ENCODE assay signal across 1 fruit fly cellular context in genomic region chr3L:9838534-9838933, dm6.
TF ChIP-seq lines count a peak whose summit lies in the region.

Cdk8 (minus strand) TSS chr3L:9838670.

TF ChIP-seq in whole organism, embryonic, 481 proteins besides CTCF, POLR2A, EP300 and RAD21 (continued from another document and continues in another):
- peak; percentile 84 for TF ChIP-seq sens (GFP tag; lab: Kevin White, UChicago)
- no peak for TF ChIP-seq slp2 (GFP tag; optimal IDR thresholded peaks at IDR 0.05; lab: Kevin White, UChicago)
- TF ChIP-seq Awh (GFP tag; IDR thresholded peaks at IDR 0.05; lab: Robert Waterston, UW): no peak
- TF ChIP-seq Hmr (GFP tag; optimal IDR thresholded peaks at IDR 0.05; lab: Kevin White, UChicago): no peak
- TF ChIP-seq oc (tag; optimal IDR thresholded peaks at IDR 0.05; lab: Kevin White, UChicago): no peak
- peak; percentile 42 for TF ChIP-seq kni (GFP tag; optimal IDR thresholded peaks at IDR 0.05; lab: Kevin White, UChicago)
- no peak for TF ChIP-seq sqz (GFP tag; optimal IDR thresholded peaks at IDR 0.05; lab: Kevin White, UChicago)
- TF ChIP-seq dati (GFP tag; IDR thresholded peaks at IDR 0.05; lab: Robert Waterston, UW): no peak
- no peak for TF ChIP-seq CG7745 (tag; optimal IDR thresholded peaks at IDR 0.05; lab: Kevin White, UChicago)
- TF ChIP-seq Doc3 (GFP tag; IDR thresholded peaks at IDR 0.05; lab: Robert Waterston, UW; ENCODE audit: partially characterized antibody): no peak
- TF ChIP-seq CG17359 (tag; optimal IDR thresholded peaks at IDR 0.05; lab: Kevin White, UChicago): no peak
- TF ChIP-seq CG6683 (GFP tag; optimal IDR thresholded peaks at IDR 0.05; lab: Kevin White, UChicago): no peak
- TF ChIP-seq CG6854 (GFP tag; optimal IDR thresholded peaks at IDR 0.05; lab: Kevin White, UChicago): no peak
- no peak for TF ChIP-seq Lpt (GFP tag; optimal IDR thresholded peaks at IDR 0.05; lab: Kevin White, UChicago)
- TF ChIP-seq CG16813 (GFP tag; IDR thresholded peaks at IDR 0.05; lab: Robert Waterston, UW; ENCODE audit: partially characterized antibody): no peak
- no peak for TF ChIP-seq luna (GFP tag; optimal IDR thresholded peaks at IDR 0.05; lab: Kevin White, UChicago)
- TF ChIP-seq run (tag; optimal IDR thresholded peaks at IDR 0.05; lab: Kevin White, UChicago): no peak
- TF ChIP-seq wek (GFP tag; optimal IDR thresholded peaks at IDR 0.05; lab: Kevin White, UChicago): no peak
- TF ChIP-seq chn (GFP tag; optimal IDR thresholded peaks at IDR 0.05; lab: Kevin White, UChicago): peak; percentile 9
- no peak for TF ChIP-seq crc (GFP tag; optimal IDR thresholded peaks at IDR 0.05; lab: Kevin White, UChicago)
- no peak for TF ChIP-seq salm (tag; optimal IDR thresholded peaks at IDR 0.05; lab: Kevin White, UChicago)
- TF ChIP-seq org-1 (GFP tag; optimal IDR thresholded peaks at IDR 0.05; lab: Kevin White, UChicago): no peak
- no peak for TF ChIP-seq Hey (tag; optimal IDR thresholded peaks at IDR 0.05; lab: Kevin White, UChicago)
- TF ChIP-seq mam (GFP tag; optimal IDR thresholded peaks at IDR 0.05; lab: Kevin White, UChicago): peak; percentile 31
- no peak for TF ChIP-seq CG11723 (GFP tag; optimal IDR thresholded peaks at IDR 0.05; lab: Kevin White, UChicago)
- no peak for TF ChIP-seq dm (GFP tag; optimal IDR thresholded peaks at IDR 0.05; lab: Kevin White, UChicago)
- TF ChIP-seq bbx (GFP tag; IDR thresholded peaks at IDR 0.05; lab: Robert Waterston, UW; ENCODE audit: partially characterized antibody): no peak
- TF ChIP-seq Xbp1 (GFP tag; optimal IDR thresholded peaks at IDR 0.05; lab: Kevin White, UChicago): peak; percentile 41
- no peak for TF ChIP-seq dmrt11E (tag; optimal IDR thresholded peaks at IDR 0.05; lab: Kevin White, UChicago)
- no peak for TF ChIP-seq BtbVII (GFP tag; optimal IDR thresholded peaks at IDR 0.05; lab: Kevin White, UChicago)
- TF ChIP-seq trem (tag; optimal IDR thresholded peaks at IDR 0.05; lab: Kevin White, UChicago): peak; percentile 13
- TF ChIP-seq bsh (GFP tag; optimal IDR thresholded peaks at IDR 0.05; lab: Kevin White, UChicago): peak in 1 of 2 experiments; percentile 47
- no peak for TF ChIP-seq CG3407 (GFP tag; optimal IDR thresholded peaks at IDR 0.05; lab: Kevin White, UChicago)
- no peak for TF ChIP-seq chinmo (GFP tag; IDR thresholded peaks at IDR 0.05; lab: Robert Waterston, UW; ENCODE audit: partially characterized antibody)
- no peak for TF ChIP-seq esg (GFP tag; conservative IDR thresholded peaks at IDR 0.05; lab: Robert Waterston, UW)
- no peak for TF ChIP-seq Meics (GFP tag; optimal IDR thresholded peaks at IDR 0.05; lab: Kevin White, UChicago)
- no peak for TF ChIP-seq klu (GFP tag; IDR thresholded peaks at IDR 0.05; lab: Robert Waterston, UW)
- no peak for TF ChIP-seq CG4328 (GFP tag; optimal IDR thresholded peaks at IDR 0.05; lab: Kevin White, UChicago)
- TF ChIP-seq unpg (GFP tag; optimal IDR thresholded peaks at IDR 0.05; lab: Kevin White, UChicago): peak; percentile 38
- peak; percentile 18; the same call in 1 of the 2 replicates for TF ChIP-seq Ada2b (GFP tag; IDR thresholded peaks at IDR 0.05; lab: Robert Waterston, UW)
- TF ChIP-seq psq (GFP tag; optimal IDR thresholded peaks at IDR 0.05; lab: Kevin White, UChicago): no peak
- TF ChIP-seq CHES-1-like (GFP tag; optimal IDR thresholded peaks at IDR 0.05; lab: Kevin White, UChicago): peak; percentile 49
- TF ChIP-seq CG1024 (GFP tag; IDR thresholded peaks at IDR 0.05; lab: Robert Waterston, UW): no peak
- TF ChIP-seq ham (GFP tag; IDR thresholded peaks at IDR 0.05; lab: Robert Waterston, UW): no peak
- no peak for TF ChIP-seq shn (GFP tag; optimal IDR thresholded peaks at IDR 0.05; lab: Kevin White, UChicago)
- no peak for TF ChIP-seq Spps (tag; optimal IDR thresholded peaks at IDR 0.05; lab: Kevin White, UChicago)
- no peak for TF ChIP-seq Deaf1 (tag; optimal IDR thresholded peaks at IDR 0.05; lab: Kevin White, UChicago)
- TF ChIP-seq ind (GFP tag; optimal IDR thresholded peaks at IDR 0.05; lab: Kevin White, UChicago): peak; percentile 49
- no peak for TF ChIP-seq pfk (GFP tag; optimal IDR thresholded peaks at IDR 0.05; lab: Kevin White, UChicago)
- no peak for TF ChIP-seq CG1603 (tag; optimal IDR thresholded peaks at IDR 0.05; lab: Kevin White, UChicago)
- TF ChIP-seq CG1529 (GFP tag; optimal IDR thresholded peaks at IDR 0.05; lab: Kevin White, UChicago): no peak
- no peak for TF ChIP-seq Sin3A (optimal IDR thresholded peaks at IDR 0.05; lab: Kevin White, UChicago)
- TF ChIP-seq CG5180 (GFP tag; optimal IDR thresholded peaks at IDR 0.05; lab: Kevin White, UChicago): no peak
- TF ChIP-seq row (GFP tag; IDR thresholded peaks at IDR 0.05; lab: Robert Waterston, UW): peak; percentile 81
- TF ChIP-seq Nf-YB (GFP tag; optimal IDR thresholded peaks at IDR 0.05; lab: Kevin White, UChicago): no peak
- no peak for TF ChIP-seq gem (tag; optimal IDR thresholded peaks at IDR 0.05; lab: Kevin White, UChicago)
- no peak for TF ChIP-seq CG9797 (GFP tag; optimal IDR thresholded peaks at IDR 0.05; lab: Kevin White, UChicago)
- TF ChIP-seq CG6654 (GFP tag; optimal IDR thresholded peaks at IDR 0.05; lab: Kevin White, UChicago): no peak
- TF ChIP-seq ato (GFP tag; IDR thresholded peaks at IDR 0.05; lab: Robert Waterston, UW; ENCODE audit: partially characterized antibody): no peak
- peak; percentile 8 for TF ChIP-seq CG2116 (GFP tag; optimal IDR thresholded peaks at IDR 0.05; lab: Kevin White, UChicago)
- TF ChIP-seq phol (tag; optimal IDR thresholded peaks at IDR 0.05; lab: Kevin White, UChicago): peak; percentile 67
- TF ChIP-seq zfh1 (GFP tag; IDR thresholded peaks at IDR 0.05; lab: Robert Waterston, UW): no peak
- TF ChIP-seq Abd-B (GFP tag; optimal IDR thresholded peaks at IDR 0.05; lab: Kevin White, UChicago): no peak
- no peak for TF ChIP-seq ase (GFP tag; IDR thresholded peaks at IDR 0.05; lab: Robert Waterston, UW)
- TF ChIP-seq Vsx1 (GFP tag; optimal IDR thresholded peaks at IDR 0.05; lab: Kevin White, UChicago): no peak
- no peak for TF ChIP-seq Atf3 (GFP tag; optimal IDR thresholded peaks at IDR 0.05; lab: Kevin White, UChicago)
- TF ChIP-seq CG11695 (GFP tag; IDR thresholded peaks at IDR 0.05; lab: Robert Waterston, UW): 0 out of 3 replicates have a peak, but pooled peaks have one; percentile 33
- TF ChIP-seq CG15479 (GFP tag; optimal IDR thresholded peaks at IDR 0.05; lab: Kevin White, UChicago): no peak
- TF ChIP-seq CG10274 (GFP tag; optimal IDR thresholded peaks at IDR 0.05; lab: Kevin White, UChicago): no peak
- TF ChIP-seq sima (GFP tag; optimal IDR thresholded peaks at IDR 0.05; lab: Kevin White, UChicago): no peak
- no peak for TF ChIP-seq corto (GFP tag; optimal IDR thresholded peaks at IDR 0.05; lab: Kevin White, UChicago)
- TF ChIP-seq CG1233 (GFP tag; optimal IDR thresholded peaks at IDR 0.05; lab: Kevin White, UChicago): no peak
- peak; percentile 18; the same call in 1 of the 2 replicates for TF ChIP-seq stc (GFP tag; IDR thresholded peaks at IDR 0.05; lab: Robert Waterston, UW)
- TF ChIP-seq CkIIα-i1 (GFP tag; IDR thresholded peaks at IDR 0.05; lab: Robert Waterston, UW): no peak
- no peak; the same call in 2 of the 3 replicates for TF ChIP-seq ci (GFP tag; IDR thresholded peaks at IDR 0.05; lab: Robert Waterston, UW)
- peak; percentile 21 for TF ChIP-seq tin (GFP tag; optimal IDR thresholded peaks at IDR 0.05; lab: Kevin White, UChicago)
- TF ChIP-seq CG14965 (GFP tag; optimal IDR thresholded peaks at IDR 0.05; lab: Kevin White, UChicago; ENCODE audit: borderline replicate concordance): no peak
- peak; percentile 7 for TF ChIP-seq Fer1 (GFP tag; optimal IDR thresholded peaks at IDR 0.05; lab: Kevin White, UChicago)
- TF ChIP-seq Nf-YC (tag; optimal IDR thresholded peaks at IDR 0.05; lab: Kevin White, UChicago): peak; percentile 58
- TF ChIP-seq bowl (GFP tag; IDR thresholded peaks at IDR 0.05; lab: Robert Waterston, UW): no peak
- TF ChIP-seq CG13894 (tag; optimal IDR thresholded peaks at IDR 0.05; lab: Kevin White, UChicago): no peak
- no peak for TF ChIP-seq CG3726 (GFP tag; IDR thresholded peaks at IDR 0.05; lab: Robert Waterston, UW)
- peak; percentile 35 for TF ChIP-seq B-H2 (GFP tag; optimal IDR thresholded peaks at IDR 0.05; lab: Kevin White, UChicago)
- TF ChIP-seq dan (GFP tag; IDR thresholded peaks at IDR 0.05; lab: Robert Waterston, UW): no peak
- TF ChIP-seq CG4854 (GFP tag; optimal IDR thresholded peaks at IDR 0.05; lab: Kevin White, UChicago): no peak
- TF ChIP-seq gce (GFP tag; IDR thresholded peaks at IDR 0.05; lab: Robert Waterston, UW): no peak
- TF ChIP-seq Sox100B (GFP tag; optimal IDR thresholded peaks at IDR 0.05; lab: Kevin White, UChicago): no peak
- TF ChIP-seq CG11560 (tag; IDR thresholded peaks at IDR 0.05; lab: Robert Waterston, UW): no peak
- 0 out of 2 replicates have a peak, but pooled peaks have one; percentile 19 for TF ChIP-seq wdn (GFP tag; IDR thresholded peaks at IDR 0.05; lab: Robert Waterston, UW)
- TF ChIP-seq trh (GFP tag; optimal IDR thresholded peaks at IDR 0.05; lab: Kevin White, UChicago): no peak
- TF ChIP-seq NfI (GFP tag; optimal IDR thresholded peaks at IDR 0.05; lab: Kevin White, UChicago): peak; percentile 21
- TF ChIP-seq CG1832 (GFP tag; optimal IDR thresholded peaks at IDR 0.05; lab: Kevin White, UChicago): no peak
- TF ChIP-seq wor (GFP tag; IDR thresholded peaks at IDR 0.05; lab: Robert Waterston, UW): no peak
- no peak for TF ChIP-seq maf-S (GFP tag; optimal IDR thresholded peaks at IDR 0.05; lab: Kevin White, UChicago)
- TF ChIP-seq Usf (GFP tag; optimal IDR thresholded peaks at IDR 0.05; lab: Kevin White, UChicago): no peak
- peak; percentile 18 for TF ChIP-seq fd3F (GFP tag; optimal IDR thresholded peaks at IDR 0.05; lab: Kevin White, UChicago)
- no peak for TF ChIP-seq CrebB (tag; optimal IDR thresholded peaks at IDR 0.05; lab: Kevin White, UChicago)
- peak; percentile 26 for TF ChIP-seq MESR4 (GFP tag; optimal IDR thresholded peaks at IDR 0.05; lab: Kevin White, UChicago)
- TF ChIP-seq D (optimal IDR thresholded peaks at IDR 0.05; lab: Kevin White, UChicago): no peak
- no peak for TF ChIP-seq D (GFP tag; optimal IDR thresholded peaks at IDR 0.05; lab: Kevin White, UChicago)
- TF ChIP-seq CG7963 (GFP tag; IDR thresholded peaks at IDR 0.05; lab: Robert Waterston, UW; ENCODE audit: partially characterized antibody): no peak
- no peak for TF ChIP-seq CG17912 (GFP tag; optimal IDR thresholded peaks at IDR 0.05; lab: Kevin White, UChicago)
- no peak for TF ChIP-seq cad (GFP tag; optimal IDR thresholded peaks at IDR 0.05; lab: Kevin White, UChicago)
- TF ChIP-seq CG33213 (GFP tag; optimal IDR thresholded peaks at IDR 0.05; lab: Kevin White, UChicago): no peak
- TF ChIP-seq Ets65A (GFP tag; lab: Kevin White, UChicago): no peak
- TF ChIP-seq CG7987 (GFP tag; optimal IDR thresholded peaks at IDR 0.05; lab: Kevin White, UChicago): no peak
- no peak for TF ChIP-seq pros (GFP tag; optimal IDR thresholded peaks at IDR 0.05; lab: Kevin White, UChicago)
- peak; percentile 33 for TF ChIP-seq CG4424 (GFP tag; optimal IDR thresholded peaks at IDR 0.05; lab: Kevin White, UChicago)
- TF ChIP-seq mirr (GFP tag; optimal IDR thresholded peaks at IDR 0.05; lab: Kevin White, UChicago): no peak
- TF ChIP-seq Pdp1 (GFP tag; optimal IDR thresholded peaks at IDR 0.05; lab: Kevin White, UChicago): peak; percentile 1 to 23
- no peak for TF ChIP-seq tup (GFP tag; optimal IDR thresholded peaks at IDR 0.05; lab: Kevin White, UChicago)
- no peak for TF ChIP-seq repo (GFP tag; optimal IDR thresholded peaks at IDR 0.05; lab: Kevin White, UChicago)
- TF ChIP-seq CG30020 (tag; optimal IDR thresholded peaks at IDR 0.05; lab: Kevin White, UChicago): peak; percentile 42
- TF ChIP-seq CG11093 (GFP tag; IDR thresholded peaks at IDR 0.05; lab: Robert Waterston, UW): no peak
- TF ChIP-seq Stat92E (GFP tag; optimal IDR thresholded peaks at IDR 0.05; lab: Kevin White, UChicago): no peak
- no peak for TF ChIP-seq ara (GFP tag; IDR thresholded peaks at IDR 0.05; lab: Robert Waterston, UW)
- TF ChIP-seq ems (GFP tag; optimal IDR thresholded peaks at IDR 0.05; lab: Kevin White, UChicago): peak; percentile 3
- no peak for TF ChIP-seq CG16863 (GFP tag; optimal IDR thresholded peaks at IDR 0.05; lab: Kevin White, UChicago)
- no peak for TF ChIP-seq CG6175 (GFP tag; IDR thresholded peaks at IDR 0.05; lab: Robert Waterston, UW)
- no peak for TF ChIP-seq C15 (GFP tag; IDR thresholded peaks at IDR 0.05; lab: Robert Waterston, UW)
- no peak for TF ChIP-seq insv (GFP tag; optimal IDR thresholded peaks at IDR 0.05; lab: Kevin White, UChicago)
- no peak for TF ChIP-seq unc-4 (GFP tag; IDR thresholded peaks at IDR 0.05; lab: Robert Waterston, UW; ENCODE audit: partially characterized antibody)
- TF ChIP-seq CG4404 (GFP tag; IDR thresholded peaks at IDR 0.05; lab: Robert Waterston, UW): no peak
- peak; percentile 28 for TF ChIP-seq nmo (GFP tag; optimal IDR thresholded peaks at IDR 0.05; lab: Kevin White, UChicago)
- no peak for TF ChIP-seq CG8765 (GFP tag; IDR thresholded peaks at IDR 0.05; lab: Robert Waterston, UW)
- peak; percentile 26 for TF ChIP-seq CG18764 (GFP tag; optimal IDR thresholded peaks at IDR 0.05; lab: Kevin White, UChicago)
- TF ChIP-seq pum (GFP tag; optimal IDR thresholded peaks at IDR 0.05; lab: Kevin White, UChicago): no peak
- TF ChIP-seq Hr51 (GFP tag; optimal IDR thresholded peaks at IDR 0.05; lab: Kevin White, UChicago): no peak
- no peak for TF ChIP-seq CG8944 (GFP tag; optimal IDR thresholded peaks at IDR 0.05; lab: Kevin White, UChicago)
- TF ChIP-seq CG1602 (GFP tag; optimal IDR thresholded peaks at IDR 0.05; lab: Kevin White, UChicago): no peak
- TF ChIP-seq prd (optimal IDR thresholded peaks at IDR 0.05; lab: Kevin White, UChicago): no peak
- TF ChIP-seq prd (GFP tag; IDR thresholded peaks at IDR 0.05; lab: Robert Waterston, UW): peak; percentile 40; the same call in 1 of the 3 replicates
- TF ChIP-seq CG12104 (GFP tag; optimal IDR thresholded peaks at IDR 0.05; lab: Kevin White, UChicago): no peak
- TF ChIP-seq disco-r (GFP tag; optimal IDR thresholded peaks at IDR 0.05; lab: Kevin White, UChicago): no peak
- peak in 1 of 2 experiments; percentile 2 for TF ChIP-seq chif (GFP tag; optimal IDR thresholded peaks at IDR 0.05; lab: Kevin White, UChicago)
- TF ChIP-seq CG11247 (GFP tag; IDR thresholded peaks at IDR 0.05; lab: Robert Waterston, UW): no peak
- no peak for TF ChIP-seq CG10543 (GFP tag; optimal IDR thresholded peaks at IDR 0.05; lab: Kevin White, UChicago)
- no peak for TF ChIP-seq CG17612 (GFP tag; IDR thresholded peaks at IDR 0.05; lab: Robert Waterston, UW)
- TF ChIP-seq otp (GFP tag; IDR thresholded peaks at IDR 0.05; lab: Robert Waterston, UW): no peak
